Fruit fly (Drosophila melanogaster) whole organism, embryonic: Measurements from ENCODE around the gene Desat2.

Source experiments
- Aef1 ChIP-seq: fragments of 200-800 bp; sonication (Bioruptor generic); IDR thresholded peaks from 3 replicates; pipeline ENCODE4 v1.3.6; 2022; ENCODE audit warnings: missing biosample characterization, missing genetic modification characterization
- Antp ChIP-seq: fragments of 200-800 bp; sonication (Bioruptor generic); optimal IDR thresholded peaks from 3 replicates; lab custom pipeline; 2016; ENCODE audit warnings: missing biosample characterization, missing genetic modification characterization
- CG10147 ChIP-seq: fragments of 200-800 bp; sonication (Bioruptor generic); optimal IDR thresholded peaks from 2 replicates; lab custom pipeline; 2019; ENCODE audit warnings: missing biosample characterization, mild to moderate bottlenecking, missing genetic modification characterization, moderate library complexity
- CG10565 ChIP-seq: fragments of 200-800 bp; sonication (Bioruptor generic); optimal IDR thresholded peaks from 3 replicates; lab custom pipeline; 2016; ENCODE audit warnings: missing biosample characterization, mild to moderate bottlenecking, missing genetic modification characterization
- CG10654 ChIP-seq: fragments of 200-800 bp; sonication (Bioruptor generic); optimal IDR thresholded peaks from 2 replicates; lab custom pipeline; 2016; ENCODE audit warnings: missing biosample characterization, missing genetic modification characterization
- CG11695 ChIP-seq: fragments of 200-800 bp; sonication (Bioruptor generic); IDR thresholded peaks from 3 replicates; pipeline ENCODE4 v1.3.6; 2022; ENCODE audit warnings: missing biosample characterization, missing genetic modification characterization
- CG12071 ChIP-seq: fragments of 200-800 bp; sonication (Bioruptor generic); optimal IDR thresholded peaks from 3 replicates; lab custom pipeline; 2018; ENCODE audit warnings: missing biosample characterization, mild to moderate bottlenecking, missing genetic modification characterization
- CG12104 ChIP-seq: fragments of 200-800 bp; sonication (Bioruptor generic); optimal IDR thresholded peaks from 3 replicates; lab custom pipeline; 2016; ENCODE audit warnings: missing biosample characterization, missing genetic modification characterization
- CG12219 ChIP-seq: fragments of 200-800 bp; sonication (Bioruptor generic); optimal IDR thresholded peaks from 3 replicates; lab custom pipeline; 2018; ENCODE audit warnings: missing biosample characterization, mild to moderate bottlenecking, missing genetic modification characterization
- CG12236 ChIP-seq: fragments of 200-800 bp; sonication (Bioruptor generic); optimal IDR thresholded peaks from 2 replicates; lab custom pipeline; 2016; ENCODE audit warnings: missing biosample characterization, missing genetic modification characterization
- CG14441 ChIP-seq: fragments of 200-800 bp; sonication (Bioruptor generic); IDR thresholded peaks from 2 replicates; pipeline ENCODE4 v1.3.6; 2022; ENCODE audit warnings: missing biosample characterization, missing genetic modification characterization
- CG17361 ChIP-seq: fragments of 200-800 bp; sonication (Bioruptor generic); IDR thresholded peaks from 3 replicates; pipeline ENCODE4 v1.3.6; 2022; ENCODE audit warnings: missing biosample characterization, missing genetic modification characterization
- CG2120 ChIP-seq: fragments of 200-800 bp; sonication (Bioruptor generic); optimal IDR thresholded peaks from 3 replicates; lab custom pipeline; 2016; ENCODE audit warnings: missing biosample characterization, missing genetic modification characterization
- CG2129 ChIP-seq: fragments of 200-800 bp; sonication (Bioruptor generic); IDR thresholded peaks from 2 replicates; pipeline ENCODE4 v1.3.6; 2022; ENCODE audit warnings: missing biosample characterization, missing genetic modification characterization; ENCODE audit not compliant: partially characterized antibody
- CG2202 ChIP-seq: fragments of 200-800 bp; sonication (Bioruptor generic); optimal IDR thresholded peaks from 2 replicates; lab custom pipeline; 2018; ENCODE audit warnings: missing biosample characterization, mild to moderate bottlenecking, missing genetic modification characterization
- CG30403 ChIP-seq: fragments of 200-800 bp; sonication (Bioruptor generic); optimal IDR thresholded peaks from 3 replicates; lab custom pipeline; 2016; ENCODE audit warnings: missing biosample characterization, missing genetic modification characterization
- CG31388 ChIP-seq: fragments of 200-800 bp; sonication (Bioruptor generic); optimal IDR thresholded peaks from 2 replicates; lab custom pipeline; 2016; ENCODE audit warnings: missing biosample characterization, missing genetic modification characterization
- CG31441 ChIP-seq: fragments of 200-800 bp; sonication (Bioruptor generic); IDR thresholded peaks from 2 replicates; pipeline ENCODE4 v1.3.6; 2022; ENCODE audit warnings: missing biosample characterization, missing genetic modification characterization
- CG7357 ChIP-seq: fragments of 200-800 bp; sonication (Bioruptor generic); IDR thresholded peaks from 3 replicates; pipeline ENCODE4 v1.3.6; 2022; ENCODE audit warnings: missing biosample characterization, missing genetic modification characterization
- CG7556 ChIP-seq: fragments of 200-800 bp; sonication (Bioruptor generic); optimal IDR thresholded peaks from 2 replicates; lab custom pipeline; 2017; ENCODE audit warnings: missing biosample characterization, mild to moderate bottlenecking, missing genetic modification characterization
- CG7745 ChIP-seq: fragments of 200-800 bp; sonication (Bioruptor generic); optimal IDR thresholded peaks from 2 replicates; lab custom pipeline; 2018; ENCODE audit warnings: missing biosample characterization, mild to moderate bottlenecking, missing genetic modification characterization, moderate library complexity
- CG8089 ChIP-seq: fragments of 200-800 bp; sonication (Bioruptor generic); optimal IDR thresholded peaks from 3 replicates; lab custom pipeline; 2016; ENCODE audit warnings: missing biosample characterization, missing genetic modification characterization
- CG9609 ChIP-seq: fragments of 200-800 bp; sonication (Bioruptor generic); optimal IDR thresholded peaks from 3 replicates; lab custom pipeline; 2016; ENCODE audit warnings: missing biosample characterization, missing genetic modification characterization
- CTCF ChIP-seq: fragments of 200-800 bp; sonication (Bioruptor generic); optimal IDR thresholded peaks from 2 replicates; lab custom pipeline; 2017; ENCODE audit warnings: missing biosample characterization, mild to moderate bottlenecking, missing genetic modification characterization, moderate library complexity
- CkIIα-i1 ChIP-seq: fragments of 200-800 bp; sonication (Bioruptor generic); IDR thresholded peaks from 2 replicates; pipeline ENCODE4 v1.3.6; 2022; ENCODE audit warnings: missing biosample characterization, missing genetic modification characterization
- Dip2 ChIP-seq: fragments of 200-800 bp; sonication (Bioruptor generic); IDR thresholded peaks from 2 replicates; pipeline ENCODE4 v1.3.6; 2022; ENCODE audit warnings: missing biosample characterization, missing genetic modification characterization
- E2f1 ChIP-seq: fragments of 200-800 bp; sonication (Bioruptor generic); IDR thresholded peaks from 2 replicates; pipeline ENCODE4 v1.3.6; 2022; ENCODE audit warnings: missing biosample characterization, missing genetic modification characterization
- ERR ChIP-seq: fragments of 200-800 bp; sonication (Bioruptor generic); optimal IDR thresholded peaks from 2 replicates; lab custom pipeline; 2016; ENCODE audit warnings: missing biosample characterization, missing genetic modification characterization
- Ets65A ChIP-seq: fragments of 200-800 bp; sonication (Bioruptor generic); peaks from one replicate; lab custom pipeline; 2016; ENCODE audit warnings: missing biosample characterization, missing genetic modification characterization
- Ets97D ChIP-seq: fragments of 200-800 bp; sonication (Bioruptor generic); optimal IDR thresholded peaks from 3 replicates; lab custom pipeline; 2016; ENCODE audit warnings: missing biosample characterization, missing genetic modification characterization
- Gug ChIP-seq: fragments of 200-800 bp; sonication (Bioruptor generic); IDR thresholded peaks from 4 replicates; pipeline ENCODE4 v1.3.6; 2022; ENCODE audit warnings: missing biosample characterization, missing genetic modification characterization
- MBD-R2 ChIP-seq: fragments of 200-800 bp; sonication (Bioruptor generic); IDR thresholded peaks from 2 replicates; pipeline ENCODE4 v1.3.6; 2022; ENCODE audit warnings: missing biosample characterization, missing genetic modification characterization
- MESR4 ChIP-seq: fragments of 200-800 bp; sonication (Bioruptor generic); optimal IDR thresholded peaks from 2 replicates; lab custom pipeline; 2018; ENCODE audit warnings: missing biosample characterization, mild to moderate bottlenecking, missing genetic modification characterization, moderate library complexity
- Myb ChIP-seq: fragments of 200-800 bp; sonication (Bioruptor generic); optimal IDR thresholded peaks from 2 replicates; lab custom pipeline; 2016; ENCODE audit warnings: missing biosample characterization, missing genetic modification characterization
- Side ChIP-seq: fragments of 200-800 bp; sonication (Bioruptor generic); optimal IDR thresholded peaks from 2 replicates; lab custom pipeline; 2016; ENCODE audit warnings: missing biosample characterization, missing genetic modification characterization
- YL-1 ChIP-seq: fragments of 200-800 bp; sonication (Bioruptor generic); optimal IDR thresholded peaks from 3 replicates; lab custom pipeline; 2017; ENCODE audit warnings: missing biosample characterization, mild to moderate bottlenecking, missing genetic modification characterization
- ac ChIP-seq: fragments of 200-800 bp; sonication (Bioruptor generic); optimal IDR thresholded peaks from 3 replicates; lab custom pipeline; 2017; ENCODE audit warnings: missing biosample characterization, mild to moderate bottlenecking, missing genetic modification characterization
- aop ChIP-seq: fragments of 200-800 bp; sonication (Bioruptor generic); IDR thresholded peaks from 2 replicates; pipeline ENCODE4 v1.3.6; 2022; ENCODE audit warnings: missing biosample characterization, missing genetic modification characterization
- ash1 ChIP-seq: fragments of 200-800 bp; sonication (Bioruptor generic); optimal IDR thresholded peaks from 2 replicates; lab custom pipeline; 2018; ENCODE audit warnings: missing biosample characterization, mild to moderate bottlenecking, missing genetic modification characterization
- bab2 ChIP-seq: fragments of 200-800 bp; sonication (Bioruptor generic); optimal IDR thresholded peaks from 2 replicates; lab custom pipeline; 2016; ENCODE audit warnings: missing biosample characterization, missing genetic modification characterization
- chinmo ChIP-seq: fragments of 200-800 bp; sonication (Bioruptor generic); IDR thresholded peaks from 4 replicates; pipeline ENCODE4 v1.3.6; 2022; ENCODE audit warnings: missing biosample characterization, missing genetic modification characterization; ENCODE audit not compliant: partially characterized antibody
- fd64A ChIP-seq: fragments of 200-800 bp; sonication (Bioruptor generic); optimal IDR thresholded peaks from 3 replicates; lab custom pipeline; 2018; ENCODE audit warnings: missing biosample characterization, mild to moderate bottlenecking, missing genetic modification characterization
- fd96Cb ChIP-seq: fragments of 200-800 bp; sonication (Bioruptor generic); optimal IDR thresholded peaks from 2 replicates; lab custom pipeline; 2018; ENCODE audit warnings: missing biosample characterization, mild to moderate bottlenecking, missing genetic modification characterization, moderate library complexity
- fu2 ChIP-seq: fragments of 200-800 bp; sonication (Bioruptor generic); optimal IDR thresholded peaks from 2 replicates; lab custom pipeline; 2016; ENCODE audit warnings: missing biosample characterization, missing genetic modification characterization
- gcm ChIP-seq: fragments of 200-800 bp; sonication (Bioruptor generic); optimal IDR thresholded peaks from 2 replicates; lab custom pipeline; 2019; ENCODE audit warnings: missing biosample characterization, mild to moderate bottlenecking, missing genetic modification characterization, moderate library complexity
- nau ChIP-seq: fragments of 200-800 bp; sonication (Bioruptor generic); optimal IDR thresholded peaks from 3 replicates; lab custom pipeline; 2017; ENCODE audit warnings: missing biosample characterization, mild to moderate bottlenecking, missing genetic modification characterization, missing genetic modification reagents
- nmo ChIP-seq: fragments of 200-800 bp; sonication (Bioruptor generic); optimal IDR thresholded peaks from 2 replicates; lab custom pipeline; 2018; ENCODE audit warnings: missing biosample characterization, mild to moderate bottlenecking, missing genetic modification characterization, moderate library complexity
- sc ChIP-seq, 3 experiments: fragments of >200 bp in 2 of 3; fragments of 200-800 bp in 1 of 3; sonication (Bioruptor generic) in 1 of 3; optimal IDR thresholded peaks; 2 replicates in 2 of 3; 3 replicates in 1 of 3; lab custom pipeline; 2017; ENCODE audit warnings: mild to moderate bottlenecking in 1 of 3, missing biosample characterization in 1 of 3, missing genetic modification characterization in 1 of 3, missing genetic modification reagents in 1 of 3
- sens-2 ChIP-seq: fragments of 200-800 bp; sonication (Bioruptor generic); IDR thresholded peaks from 2 replicates; pipeline ENCODE4 v1.3.6; 2022; ENCODE audit warnings: missing biosample characterization, missing genetic modification characterization
- trh ChIP-seq: fragments of 200-800 bp; sonication (Bioruptor generic); optimal IDR thresholded peaks from 2 replicates; lab custom pipeline; 2016; ENCODE audit warnings: missing biosample characterization, missing genetic modification characterization
- vfl ChIP-seq: fragments of 200-800 bp; sonication (Bioruptor generic); optimal IDR thresholded peaks from 2 replicates; lab custom pipeline; 2016; ENCODE audit warnings: missing biosample characterization, missing genetic modification characterization

Desat2 gene

dm6 chr3R:12425510-12426309 is 10.3 kb upstream of the Desat2 start, which contains the start of gene Pp1-87B (continued):
- TF ChIP-seq sc (optimal IDR thresholded peaks at IDR 0.05; lab: Kevin White, UChicago) (no peak), sc (GFP tag; optimal IDR thresholded peaks at IDR 0.05; lab: Kevin White, UChicago) (no peak), CkIIα-i1 (GFP tag; lab: Robert Waterston, UW) (no peak), CG7357 (GFP tag; lab: Robert Waterston, UW) (no peak), CG9609 (GFP tag; lab: Kevin White, UChicago) (peak; percentile 30), CG30403 (GFP tag; lab: Kevin White, UChicago) (peak; percentile 39), CG12236 (no peak), Ets65A (peak; percentile 89), ac (GFP tag; lab: Kevin White, UChicago) (no peak), CG12071 (GFP tag; lab: Kevin White, UChicago) (no peak), CG12104 (GFP tag; lab: Kevin White, UChicago) (peak; percentile 36), CG12219 (GFP tag; lab: Kevin White, UChicago) (no peak), Myb (GFP tag; lab: Kevin White, UChicago) (peak; percentile 74), bab2 (no peak), E2f1 (no peak), CG7745 (tag; lab: Kevin White, UChicago) (no peak), CG11695 (GFP tag; lab: Robert Waterston, UW) (no peak), CG17361 (GFP tag; lab: Robert Waterston, UW) (peak; percentile 80), MBD-R2 (GFP tag; lab: Robert Waterston, UW) (no peak), chinmo (GFP tag; lab: Robert Waterston, UW) (no peak), CG2202 (tag; lab: Kevin White, UChicago) (no peak), Side (GFP tag; lab: Kevin White, UChicago) (peak; percentile 32), ERR (no peak), CTCF (no peak), CG31388 (GFP tag; lab: Kevin White, UChicago) (no peak), sens-2 (GFP tag; lab: Robert Waterston, UW) (no peak), ash1 (GFP tag; lab: Kevin White, UChicago) (no peak), Dip2 (GFP tag; lab: Robert Waterston, UW) (no peak), YL-1 (GFP tag; lab: Kevin White, UChicago) (peak; percentile 86), Gug (GFP tag; lab: Robert Waterston, UW) (no peak), gcm (no peak), fu2 (no peak), CG10654 (GFP tag; lab: Kevin White, UChicago) (no peak), fd96Cb (no peak), fd64A (GFP tag; lab: Kevin White, UChicago) (no peak), Aef1 (GFP tag; lab: Robert Waterston, UW) (no peak), Ets97D (GFP tag; lab: Kevin White, UChicago) (peak; percentile 94), CG7556 (no peak), CG14441 (GFP tag; lab: Robert Waterston, UW) (no peak), Antp (GFP tag; lab: Kevin White, UChicago) (no peak), CG2129 (GFP tag; lab: Robert Waterston, UW) (no peak), CG10565 (GFP tag; lab: Kevin White, UChicago) (no peak), trh (GFP tag; lab: Kevin White, UChicago) (no peak), CG8089 (GFP tag; lab: Kevin White, UChicago) (no peak), nmo (peak; percentile 72), MESR4 (GFP tag; lab: Kevin White, UChicago) (peak; percentile 98), aop (GFP tag; lab: Robert Waterston, UW) (no peak), CG31441 (peak; percentile 25; the same call in 1 of the 2 replicates), CG2120 (GFP tag; lab: Kevin White, UChicago) (peak; percentile 7), CG10147 (GFP tag; lab: Kevin White, UChicago) (no peak), nau (GFP tag; lab: Kevin White, UChicago) (no peak), vfl (GFP tag; lab: Kevin White, UChicago) (no peak)
